Worm (Caenorhabditis elegans): ENCODE results near the gene cdh-4.

cdh-4 gene

ce11 chrIII:4475428-4475968 is 44.7 kb upstream of the cdh-4 start, which contains the start of gene rps-1 (continued):
- TF ChIP-seq daf-16 (GFP tag; optimal IDR thresholded peaks at IDR 0.05) (peak; percentile 56 to 95), daf-16 (tag; optimal IDR thresholded peaks at IDR 0.05) (peak; percentile 58), unc-130 (GFP tag; optimal IDR thresholded peaks at IDR 0.05) (peak; percentile 91), ceh-20 (GFP tag; IDR thresholded peaks at IDR 0.05) (peak; percentile 96), arid-1 (GFP tag; conservative IDR thresholded peaks at IDR 0.05) (peak; percentile 99), hmg-1.1 (GFP tag; IDR thresholded peaks at IDR 0.05) (peak; percentile 98), ztf-7 (tag; optimal IDR thresholded peaks at IDR 0.05) (peak; percentile 94), snpc-1.2 (GFP tag; IDR thresholded peaks at IDR 0.05) (peak; percentile 82), pqm-1 (tag; optimal IDR thresholded peaks at IDR 0.05) (peak; percentile 76), zip-2 (tag; optimal IDR thresholded peaks at IDR 0.05) (peak; percentile 90), lin-39 (tag; optimal IDR thresholded peaks at IDR 0.05) (no peak), dve-1 (tag; optimal IDR thresholded peaks at IDR 0.05; ENCODE audit: insufficient read depth) (peak; percentile 99), D1046.2 (GFP tag; IDR thresholded peaks at IDR 0.05) (peak; percentile 94), ceh-82 (tag; optimal IDR thresholded peaks at IDR 0.05) (no peak), lin-13 (GFP tag; optimal IDR thresholded peaks at IDR 0.05) (peak; percentile 98), aly-2 (tag; optimal IDR thresholded peaks at IDR 0.05) (no peak), dmd-9 (GFP tag; IDR thresholded peaks at IDR 0.05) (peak; percentile 98), nhr-28 (tag; optimal IDR thresholded peaks at IDR 0.05) (peak; percentile 95), rbr-2 (tag; optimal IDR thresholded peaks at IDR 0.05) (peak; percentile 99), F26F4.8 (GFP tag; conservative IDR thresholded peaks at IDR 0.05) (no peak), nhr-42 (GFP tag; IDR thresholded peaks at IDR 0.05) (peak; percentile 97), F49E8.2 (tag; optimal IDR thresholded peaks at IDR 0.05; ENCODE audit: borderline replicate concordance) (peak; percentile 87), lin-38 (GFP tag; IDR thresholded peaks at IDR 0.05) (peak; percentile 95), mep-1 (tag; optimal IDR thresholded peaks at IDR 0.05) (peak; percentile 99), zag-1 (tag; optimal IDR thresholded peaks at IDR 0.05) (no peak), pha-4 (GFP tag; IDR thresholded peaks at IDR 0.05) (peak; percentile 97), pha-4 (tag; optimal IDR thresholded peaks at IDR 0.05) (peak; percentile 98), vab-7 (GFP tag; IDR thresholded peaks at IDR 0.05) (peak; percentile 95), php-3 (GFP tag; IDR thresholded peaks at IDR 0.05) (peak; percentile 91), nhr-111 (GFP tag; optimal IDR thresholded peaks at IDR 0.05) (peak; percentile 65), ctbp-1 (GFP tag; IDR thresholded peaks at IDR 0.05) (peak; percentile 97), ces-1 (GFP tag; optimal IDR thresholded peaks at IDR 0.05) (peak; percentile 87), duxl-1 (tag; optimal IDR thresholded peaks at IDR 0.05; ENCODE audit: poor library complexity) (peak; percentile 97), sdz-12 (GFP tag; optimal IDR thresholded peaks at IDR 0.05) (peak; percentile 89), ama-1 (optimal IDR thresholded peaks at IDR 0.05) (peak; percentile 77), mes-2 (tag; optimal IDR thresholded peaks at IDR 0.05; ENCODE audit: poor library complexity, severe bottlenecking) (peak; percentile 99), tag-97 (GFP tag; IDR thresholded peaks at IDR 0.05) (no peak), unc-39 (tag; optimal IDR thresholded peaks at IDR 0.05) (no peak), spr-3 (GFP tag; optimal IDR thresholded peaks at IDR 0.05) (peak; percentile 96), gei-8 (GFP tag; optimal IDR thresholded peaks at IDR 0.05) (peak; percentile 95), daf-12 (tag; optimal IDR thresholded peaks at IDR 0.05) (no peak), ceh-28 (tag; optimal IDR thresholded peaks at IDR 0.05) (peak; percentile 44), ZK546.5 (tag; optimal IDR thresholded peaks at IDR 0.05) (peak; percentile 14 to 74), nhr-10 (tag; optimal IDR thresholded peaks at IDR 0.05) (peak; percentile 91), tra-1 (GFP tag; IDR thresholded peaks at IDR 0.05) (peak; percentile 99), skn-1 (tag; optimal IDR thresholded peaks at IDR 0.05) (peak; percentile 96), madf-9 (GFP tag; conservative IDR thresholded peaks at IDR 0.05) (peak; percentile 97), nhr-11 (tag; optimal IDR thresholded peaks at IDR 0.05) (peak; percentile 99), jun-1 (tag; optimal IDR thresholded peaks at IDR 0.05) (peak; percentile 96), daf-8 (GFP tag; IDR thresholded peaks at IDR 0.05) (0 out of 2 replicates have a peak, but pooled peaks have one; percentile 66), lim-7 (GFP tag; IDR thresholded peaks at IDR 0.05) (peak; percentile 38; the same call in 1 of the 2 replicates), mdl-1 (tag; optimal IDR thresholded peaks at IDR 0.05) (peak; percentile 93 to 96)

Measured in whole organism, L4 larva.